Worm (Caenorhabditis elegans): ENCODE measurements around the gene F59G1.4.

F59G1.4 gene

DNA sequence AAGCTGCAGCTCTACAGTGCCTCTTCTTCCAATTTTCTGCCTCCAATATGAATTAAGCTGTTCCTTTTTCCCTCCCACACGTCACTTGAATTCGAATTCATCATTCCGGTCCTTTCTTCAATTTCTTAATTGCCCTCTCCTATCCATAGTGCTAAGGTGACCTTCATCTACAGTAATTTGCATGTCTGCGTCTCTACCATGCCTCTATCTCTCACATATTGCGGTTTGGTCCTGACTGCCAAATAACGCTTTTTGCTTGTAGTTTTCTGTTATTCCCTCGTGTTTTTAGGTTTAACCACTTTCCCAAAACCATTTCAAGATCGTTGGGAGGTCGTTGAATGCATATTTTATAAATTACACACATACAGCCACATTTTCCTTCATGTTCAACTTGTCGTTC, 15.3 kb upstream of the F59G1.4 start:
- TF ChIP-seq tra-4 (tag; optimal IDR thresholded peaks at IDR 0.05) (no peak), ceh-36 (tag; optimal IDR thresholded peaks at IDR 0.05) (no peak), B0310.2 (tag; optimal IDR thresholded peaks at IDR 0.05) (no peak), ets-7 (tag; optimal IDR thresholded peaks at IDR 0.05) (no peak), tbx-11 (GFP tag; IDR thresholded peaks at IDR 0.05) (no peak), aly-1 (tag; optimal IDR thresholded peaks at IDR 0.05) (no peak), pes-1 (GFP tag; IDR thresholded peaks at IDR 0.05) (no peak), F13C5.2 (tag; optimal IDR thresholded peaks at IDR 0.05) (no peak), flt-1 (GFP tag; IDR thresholded peaks at IDR 0.05) (no peak)

- no peak for TF ChIP-seq ets-7 (tag; optimal IDR thresholded peaks at IDR 0.05)
- TF ChIP-seq ama-1 (optimal IDR thresholded peaks at IDR 0.05), result no peak
- TF ChIP-seq hnd-1 (tag; optimal IDR thresholded peaks at IDR 0.05), result no peak
- TF ChIP-seq hmg-4 (GFP tag; optimal IDR thresholded peaks at IDR 0.05), result no peak
- no peak for TF ChIP-seq pes-1 (GFP tag; IDR thresholded peaks at IDR 0.05)
- TF ChIP-seq ceh-36 (tag; optimal IDR thresholded peaks at IDR 0.05), result no peak
- no peak for TF ChIP-seq F13C5.2 (tag; optimal IDR thresholded peaks at IDR 0.05)
- no peak for TF ChIP-seq B0310.2 (tag; optimal IDR thresholded peaks at IDR 0.05)
- TF ChIP-seq tbx-37 (GFP tag; conservative IDR thresholded peaks at IDR 0.05), result no peak
- no peak for TF ChIP-seq hmbx-1 (tag; optimal IDR thresholded peaks at IDR 0.05)
- TF ChIP-seq ceh-13 (GFP tag; optimal IDR thresholded peaks at IDR 0.05), result no peak
- TF ChIP-seq scrt-1 (GFP tag; IDR thresholded peaks at IDR 0.05), result no peak
- no peak for TF ChIP-seq tbx-11 (GFP tag; IDR thresholded peaks at IDR 0.05)
- TF ChIP-seq aly-1 (tag; optimal IDR thresholded peaks at IDR 0.05), result no peak
- TF ChIP-seq sea-1 (GFP tag; conservative IDR thresholded peaks at IDR 0.05), result no peak
- no peak for TF ChIP-seq tra-4 (tag; optimal IDR thresholded peaks at IDR 0.05)
Observed at ce11 chrII:5884252-5884651, 11.7 kb upstream of the F59G1.4 start, which contains the start of gene rfip-1. rfip-1 (plus strand) TSS chrII:5884552.

DNA sequence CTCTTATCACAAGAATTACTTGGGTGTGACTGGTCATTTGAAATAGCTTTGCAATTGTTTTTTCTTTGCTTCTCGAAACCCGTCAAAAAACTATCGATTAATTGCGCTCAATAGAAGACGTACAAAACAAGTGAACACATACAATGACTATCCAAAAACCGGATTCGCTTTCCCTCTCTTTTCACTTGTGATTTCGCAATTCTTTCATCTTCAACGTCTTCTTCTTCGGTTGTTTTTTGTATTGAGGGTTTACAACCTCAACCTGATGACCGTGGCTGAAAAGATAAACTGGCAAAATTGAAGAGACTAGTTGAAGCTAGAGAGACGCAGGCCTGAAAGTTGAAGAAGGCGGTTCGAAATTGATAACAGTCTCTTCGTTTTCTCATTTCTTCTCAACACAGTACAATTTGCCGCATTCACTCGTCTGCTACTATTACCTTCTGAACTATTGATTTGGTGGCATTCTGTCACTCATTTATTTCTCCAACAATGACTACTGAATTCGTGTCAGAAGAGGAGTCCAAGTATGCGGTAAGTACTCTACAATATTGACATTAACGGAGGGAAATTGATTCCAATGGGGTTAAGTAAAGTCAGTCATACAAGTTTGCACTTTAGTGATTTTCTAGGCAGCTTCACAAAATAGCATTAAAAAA, 9.9 kb upstream of the F59G1.4 start:
- no peak for TF ChIP-seq ceh-13 (GFP tag; optimal IDR thresholded peaks at IDR 0.05)

DNA sequence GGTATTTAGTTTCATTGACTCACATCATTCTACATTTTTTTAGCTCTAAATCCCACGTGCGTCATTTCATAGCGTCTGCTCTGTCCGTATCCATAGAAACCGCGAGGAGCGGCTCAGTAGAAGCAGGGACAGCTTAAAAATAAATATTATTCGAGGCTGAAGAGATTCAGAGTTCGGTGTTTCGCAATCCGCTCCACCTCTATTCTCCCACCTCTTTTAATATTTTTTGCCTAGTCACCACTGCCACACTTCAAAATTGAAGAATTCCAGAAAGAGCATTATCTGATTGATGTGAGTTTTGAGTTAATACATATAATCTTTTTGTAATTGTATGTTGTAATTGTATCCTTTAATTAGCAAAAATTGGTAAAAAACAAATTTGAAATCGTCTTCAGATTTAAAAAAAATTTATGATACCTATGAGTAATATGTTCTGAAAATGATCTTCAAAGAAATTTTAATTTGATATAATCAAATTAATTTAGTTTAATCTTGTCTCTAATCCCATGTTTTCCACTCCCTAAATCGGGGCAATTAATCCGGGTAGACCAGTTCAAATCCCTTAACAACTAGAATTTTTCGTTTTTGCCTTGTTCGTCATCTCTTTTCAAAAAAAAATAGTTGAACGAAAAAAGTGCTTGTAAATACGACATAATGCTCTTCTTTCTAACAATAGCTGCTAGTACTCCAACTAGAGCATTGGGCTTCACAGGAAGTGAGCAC, 6.4 kb upstream of the F59G1.4 start:
- TF ChIP-seq tbx-37 (GFP tag; conservative IDR thresholded peaks at IDR 0.05) (no peak), hmbx-1 (tag; optimal IDR thresholded peaks at IDR 0.05) (no peak), tbx-11 (GFP tag; IDR thresholded peaks at IDR 0.05) (no peak), ceh-36 (tag; optimal IDR thresholded peaks at IDR 0.05) (peak; percentile 64), F13C5.2 (tag; optimal IDR thresholded peaks at IDR 0.05) (no peak)

DNA sequence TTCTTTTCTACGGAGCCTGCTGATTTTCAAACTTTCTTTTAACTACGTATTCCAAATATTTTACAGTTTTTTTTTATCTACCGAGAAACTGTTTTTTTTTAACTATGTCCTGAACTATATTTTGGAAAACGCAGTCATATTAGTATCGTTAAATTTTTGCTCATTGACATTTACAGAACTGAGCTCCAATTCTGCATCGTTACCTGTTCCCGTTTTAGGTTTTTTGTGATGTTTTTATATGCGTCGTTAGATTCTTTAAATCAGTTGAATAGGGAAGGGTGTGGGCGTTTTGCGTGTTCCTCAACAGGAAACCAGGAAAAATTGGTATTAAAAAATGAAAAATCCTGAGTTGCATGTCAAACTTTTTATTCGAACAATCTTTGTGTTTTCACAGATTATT, 3.2 kb upstream of the F59G1.4 start:
- TF ChIP-seq ama-1 (optimal IDR thresholded peaks at IDR 0.05) (no peak), ceh-36 (tag; optimal IDR thresholded peaks at IDR 0.05) (no peak), hmg-4 (GFP tag; optimal IDR thresholded peaks at IDR 0.05) (no peak)

DNA sequence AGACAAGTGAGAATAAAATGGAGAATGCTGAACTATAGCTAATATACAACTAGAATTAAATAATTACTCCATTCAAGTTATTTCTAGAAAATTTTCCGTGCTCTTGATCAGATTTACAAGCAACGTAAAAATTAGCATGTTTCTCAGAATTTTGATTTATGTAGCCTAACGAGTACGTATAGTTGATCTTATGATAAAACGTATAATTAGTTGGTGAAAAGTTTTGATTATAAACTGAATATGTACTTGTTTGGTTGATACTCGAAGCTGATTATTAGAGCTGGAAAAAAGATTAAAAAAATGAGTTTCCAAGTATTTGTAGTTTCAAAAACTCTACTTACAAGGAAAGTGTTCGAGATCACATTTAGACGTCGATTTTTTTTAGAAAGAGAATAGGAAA, 542 bp downstream of the F59G1.4 start:
- TF ChIP-seq ceh-13 (GFP tag; optimal IDR thresholded peaks at IDR 0.05) (no peak), scrt-1 (GFP tag; IDR thresholded peaks at IDR 0.05) (no peak), B0310.2 (tag; optimal IDR thresholded peaks at IDR 0.05) (no peak), tra-4 (tag; optimal IDR thresholded peaks at IDR 0.05) (no peak), ama-1 (optimal IDR thresholded peaks at IDR 0.05) (no peak), tbx-37 (GFP tag; conservative IDR thresholded peaks at IDR 0.05) (no peak), aly-1 (tag; optimal IDR thresholded peaks at IDR 0.05) (no peak)

- TF ChIP-seq tra-4 (tag; optimal IDR thresholded peaks at IDR 0.05) (no peak), ceh-36 (tag; optimal IDR thresholded peaks at IDR 0.05) (no peak), ceh-13 (GFP tag; optimal IDR thresholded peaks at IDR 0.05) (no peak), ets-7 (tag; optimal IDR thresholded peaks at IDR 0.05) (no peak), flt-1 (GFP tag; IDR thresholded peaks at IDR 0.05) (no peak), aly-1 (tag; optimal IDR thresholded peaks at IDR 0.05) (no peak), hmbx-1 (tag; optimal IDR thresholded peaks at IDR 0.05) (no peak), ama-1 (optimal IDR thresholded peaks at IDR 0.05) (no peak), tbx-11 (GFP tag; IDR thresholded peaks at IDR 0.05) (no peak), pes-1 (GFP tag; IDR thresholded peaks at IDR 0.05) (no peak), B0310.2 (tag; optimal IDR thresholded peaks at IDR 0.05) (no peak), tbx-37 (GFP tag; conservative IDR thresholded peaks at IDR 0.05) (no peak), scrt-1 (GFP tag; IDR thresholded peaks at IDR 0.05) (no peak), hnd-1 (tag; optimal IDR thresholded peaks at IDR 0.05) (no peak), hmg-4 (GFP tag; optimal IDR thresholded peaks at IDR 0.05) (no peak), sea-1 (GFP tag; conservative IDR thresholded peaks at IDR 0.05) (no peak), F13C5.2 (tag; optimal IDR thresholded peaks at IDR 0.05) (no peak)
Observed at ce11 chrII:5899080-5899479, 3.1 kb downstream of the F59G1.4 start.

ce11 chrII:5899865-5900486, 4.0 kb downstream of the F59G1.4 start:
- TF ChIP-seq hmg-4 (GFP tag; optimal IDR thresholded peaks at IDR 0.05) (no peak), tra-4 (tag; optimal IDR thresholded peaks at IDR 0.05) (no peak), ceh-36 (tag; optimal IDR thresholded peaks at IDR 0.05) (no peak), sea-1 (GFP tag; conservative IDR thresholded peaks at IDR 0.05) (no peak), flt-1 (GFP tag; IDR thresholded peaks at IDR 0.05) (no peak), F13C5.2 (tag; optimal IDR thresholded peaks at IDR 0.05) (no peak), pes-1 (GFP tag; IDR thresholded peaks at IDR 0.05) (no peak), tbx-11 (GFP tag; IDR thresholded peaks at IDR 0.05) (no peak), tbx-37 (GFP tag; conservative IDR thresholded peaks at IDR 0.05) (no peak), hnd-1 (tag; optimal IDR thresholded peaks at IDR 0.05) (no peak), ama-1 (optimal IDR thresholded peaks at IDR 0.05) (no peak)
